Worm (Caenorhabditis elegans) whole organism, L4 larva: ENCODE measurements around the gene H18N23.2.

Source experiments
- F26F4.8 ChIP-seq: fragments of 200-800 bp; sonication (Bioruptor generic); conservative IDR thresholded peaks from 2 replicates; pipeline ENCODE4 v1.3.6; 2022; ENCODE audit warnings: missing genetic modification characterization, missing compliant biosample characterization
- R02D3.7 ChIP-seq: fragments of 150-350 bp; sonication (generic microtip); optimal IDR thresholded peaks from 3 replicates; lab custom pipeline; 2014; ENCODE audit warnings: missing biosample characterization, missing genetic modification characterization
- Y105C5A.15 ChIP-seq: fragments of 200-800 bp; sonication (Bioruptor generic); IDR thresholded peaks from 2 replicates; pipeline ENCODE4 v1.3.6; 2022; ENCODE audit warnings: missing genetic modification characterization, missing compliant biosample characterization
- aha-1 ChIP-seq: fragments of 150-350 bp; peaks from one replicate; lab custom pipeline; 2014; ENCODE audit warnings: missing biosample characterization, missing genetic modification characterization
- ceh-20 ChIP-seq: fragments of 200-800 bp; sonication (Bioruptor generic); IDR thresholded peaks from 2 replicates; pipeline ENCODE4 v1.3.6; 2022; ENCODE audit warnings: missing genetic modification reagents, missing genetic modification characterization, missing compliant biosample characterization
- ceh-28 ChIP-seq: fragments of 150-350 bp; optimal IDR thresholded peaks from 2 replicates; lab custom pipeline; 2014; ENCODE audit warnings: missing biosample characterization, missing genetic modification reagents, missing genetic modification characterization
- ces-1 ChIP-seq: fragments of 150-350 bp; sonication (generic microtip); optimal IDR thresholded peaks from 4 replicates; lab custom pipeline; 2014; ENCODE audit warnings: missing biosample characterization, missing genetic modification reagents, missing genetic modification characterization
- ctbp-1 ChIP-seq: fragments of 200-800 bp; sonication (Bioruptor generic); IDR thresholded peaks from 2 replicates; pipeline ENCODE4 v1.3.6; 2022; ENCODE audit warnings: missing genetic modification reagents, missing genetic modification characterization, missing compliant biosample characterization
- daf-12 ChIP-seq: fragments of 150-350 bp; optimal IDR thresholded peaks from 2 replicates; lab custom pipeline; 2014; ENCODE audit warnings: missing biosample characterization, missing genetic modification reagents, missing genetic modification characterization
- daf-16 ChIP-seq, 3 experiments: sonication (generic microtip); optimal IDR thresholded peaks; 2 replicates each; lab custom pipeline; 2016 to 2017; ENCODE audit warnings: missing genetic modification characterization in 3 of 3, missing genetic modification reagents in 3 of 3, mild to moderate bottlenecking in 2 of 3, missing compliant biosample characterization in 2 of 3, missing biosample characterization in 1 of 3, moderate library complexity in 1 of 3
- dmd-6 ChIP-seq: fragments of 200-800 bp; sonication (Bioruptor generic); IDR thresholded peaks from 2 replicates; pipeline ENCODE4 v1.3.6; 2022; ENCODE audit warnings: missing genetic modification reagents, missing genetic modification characterization, missing compliant biosample characterization
- dmd-8 ChIP-seq: fragments of 200-800 bp; sonication (Bioruptor generic); IDR thresholded peaks from 2 replicates; pipeline ENCODE4 v1.3.6; 2022; ENCODE audit warnings: missing genetic modification characterization, missing compliant biosample characterization
- dmd-9 ChIP-seq: fragments of 200-800 bp; sonication (Bioruptor generic); IDR thresholded peaks from 2 replicates; pipeline ENCODE4 v1.3.6; 2022; ENCODE audit warnings: missing genetic modification reagents, missing genetic modification characterization, missing compliant biosample characterization
- dpl-1 ChIP-seq: fragments of 150-350 bp; optimal IDR thresholded peaks from 2 replicates; lab custom pipeline; 2014; ENCODE audit warnings: missing biosample characterization, missing genetic modification reagents, missing genetic modification characterization
- dve-1 ChIP-seq: sonication (generic microtip); optimal IDR thresholded peaks from 2 replicates; lab custom pipeline; 2017; ENCODE audit warnings: antibody characterized with exemption, mild to moderate bottlenecking, missing genetic modification characterization, missing compliant biosample characterization; ENCODE audit not compliant: insufficient read depth
- egl-27 ChIP-seq: sonication (generic microtip); optimal IDR thresholded peaks from 3 replicates; lab custom pipeline; 2017; ENCODE audit warnings: missing biosample characterization, missing genetic modification reagents, missing genetic modification characterization
- egl-43 ChIP-seq: fragments of 200-800 bp; sonication (Bioruptor generic); IDR thresholded peaks from 2 replicates; pipeline ENCODE4 v1.3.6; 2022; ENCODE audit warnings: missing genetic modification reagents, missing genetic modification characterization, missing compliant biosample characterization
- fkh-10 ChIP-seq: fragments of 150-350 bp; optimal IDR thresholded peaks from 2 replicates; lab custom pipeline; 2014; ENCODE audit warnings: missing biosample characterization, missing genetic modification reagents, missing genetic modification characterization
- fos-1 ChIP-seq: fragments of 150-350 bp; optimal IDR thresholded peaks from 2 replicates; lab custom pipeline; 2014; ENCODE audit warnings: missing biosample characterization, missing genetic modification characterization
- gei-8 ChIP-seq: fragments of 200-800 bp; sonication (Bioruptor generic); optimal IDR thresholded peaks from 2 replicates; lab custom pipeline; 2018; ENCODE audit warnings: mild to moderate bottlenecking, missing genetic modification characterization, missing compliant biosample characterization
- hif-1 ChIP-seq, 2 experiments: sonication (generic microtip); optimal IDR thresholded peaks; 2 replicates each; lab custom pipeline; 2016 to 2017; ENCODE audit warnings: missing compliant biosample characterization in 2 of 2, missing genetic modification characterization in 2 of 2, missing genetic modification reagents in 2 of 2, missing genotype in 2 of 2, mild to moderate bottlenecking in 1 of 2
- hlh-11 ChIP-seq: fragments of 200-800 bp; sonication (Bioruptor generic); optimal IDR thresholded peaks from 2 replicates; lab custom pipeline; 2018; ENCODE audit warnings: mild to moderate bottlenecking, missing genetic modification characterization, missing compliant biosample characterization
- hmg-1.1 ChIP-seq: fragments of 200-800 bp; sonication (Bioruptor generic); IDR thresholded peaks from 2 replicates; pipeline ENCODE4 v1.3.6; 2022; ENCODE audit warnings: missing genetic modification reagents, missing genetic modification characterization, missing compliant biosample characterization
- lin-13 ChIP-seq: fragments of 150-350 bp; optimal IDR thresholded peaks from 2 replicates; lab custom pipeline; 2014; ENCODE audit warnings: missing biosample characterization, missing genetic modification reagents, missing genetic modification characterization
- lin-15B ChIP-seq: fragments of 150-350 bp; sonication (generic microtip); optimal IDR thresholded peaks from 3 replicates; lab custom pipeline; 2014; ENCODE audit warnings: missing biosample characterization, missing genetic modification characterization
- lsy-2 ChIP-seq, 2 experiments: fragments of 150-350 bp in 1 of 2; sonication (generic microtip) in 1 of 2; optimal IDR thresholded peaks; 2 replicates each; lab custom pipeline; 2014 to 2017; ENCODE audit warnings: missing biosample characterization in 2 of 2, missing genetic modification characterization in 2 of 2
- madf-5 ChIP-seq, 2 experiments: fragments of 200-800 bp; sonication (Bioruptor generic); IDR thresholded peaks; 2 replicates each; pipeline ENCODE4 v1.3.6; 2022; ENCODE audit warnings: missing compliant biosample characterization in 2 of 2, missing genetic modification characterization in 2 of 2
- mdl-1 ChIP-seq, 2 experiments: fragments of 150-350 bp in 1 of 2; sonication (generic microtip) in 1 of 2; optimal IDR thresholded peaks; 2 replicates each; lab custom pipeline; 2014 to 2017; ENCODE audit warnings: missing biosample characterization in 2 of 2, missing genetic modification characterization in 2 of 2
- mdt-29 ChIP-seq: fragments of 200-800 bp; sonication (Bioruptor generic); IDR thresholded peaks from 2 replicates; pipeline ENCODE4 v1.3.6; 2022; ENCODE audit warnings: missing genetic modification reagents, missing genetic modification characterization, missing compliant biosample characterization
- mep-1 ChIP-seq: fragments of 150-350 bp; sonication (generic microtip); optimal IDR thresholded peaks from 3 replicates; lab custom pipeline; 2014; ENCODE audit warnings: missing biosample characterization, missing genetic modification characterization
- mxl-2 ChIP-seq: fragments of 200-800 bp; sonication (Bioruptor generic); conservative IDR thresholded peaks from 2 replicates; pipeline ENCODE4 v1.3.6; 2022; ENCODE audit warnings: missing genetic modification reagents, missing genetic modification characterization, missing compliant biosample characterization
- nhr-11 ChIP-seq: fragments of 150-350 bp; optimal IDR thresholded peaks from 2 replicates; lab custom pipeline; 2014; ENCODE audit warnings: missing biosample characterization, missing genetic modification characterization
- nhr-237 ChIP-seq: sonication (generic microtip); optimal IDR thresholded peaks from 2 replicates; lab custom pipeline; 2017; ENCODE audit warnings: missing biosample characterization, missing genetic modification characterization
- nhr-25 ChIP-seq: sonication (generic microtip); optimal IDR thresholded peaks from 2 replicates; lab custom pipeline; 2017; ENCODE audit warnings: missing genetic modification characterization, mild to moderate bottlenecking, missing compliant biosample characterization, antibody characterized with exemption, moderate library complexity, borderline replicate concordance; ENCODE audit not compliant: insufficient read depth
- nhr-28 ChIP-seq: fragments of 150-350 bp; optimal IDR thresholded peaks from 2 replicates; lab custom pipeline; 2014; ENCODE audit warnings: missing biosample characterization, missing genetic modification characterization
- nhr-41 ChIP-seq: fragments of 200-800 bp; sonication (Bioruptor generic); IDR thresholded peaks from 2 replicates; pipeline ENCODE4 v1.3.6; 2022; ENCODE audit warnings: missing genetic modification reagents, missing genetic modification characterization, missing compliant biosample characterization
- nhr-6 ChIP-seq: fragments of 150-350 bp; optimal IDR thresholded peaks from 2 replicates; lab custom pipeline; 2014; ENCODE audit warnings: missing biosample characterization, missing genetic modification characterization
- nhr-77 ChIP-seq: fragments of 150-350 bp; optimal IDR thresholded peaks from 2 replicates; lab custom pipeline; 2014; ENCODE audit warnings: missing biosample characterization, missing genetic modification characterization
- rbr-2 ChIP-seq: sonication (generic microtip); optimal IDR thresholded peaks from 2 replicates; lab custom pipeline; 2016; ENCODE audit warnings: missing genotype, missing genetic modification characterization, missing compliant biosample characterization
- saeg-2 ChIP-seq: fragments of 200-800 bp; sonication (Bioruptor generic); IDR thresholded peaks from 2 replicates; pipeline ENCODE4 v1.3.6; 2022; ENCODE audit warnings: missing genetic modification reagents, missing genetic modification characterization, missing compliant biosample characterization
- set-16 ChIP-seq: fragments of 200-800 bp; sonication (Bioruptor generic); IDR thresholded peaks from 2 replicates; pipeline ENCODE4 v1.3.6; 2022; ENCODE audit warnings: missing genetic modification reagents, missing genetic modification characterization, missing compliant biosample characterization
- skn-1 ChIP-seq: fragments of 150-350 bp; optimal IDR thresholded peaks from 2 replicates; lab custom pipeline; 2014; ENCODE audit warnings: missing biosample characterization, missing genetic modification characterization
- spr-1 ChIP-seq: sonication (generic microtip); optimal IDR thresholded peaks from 2 replicates; lab custom pipeline; 2016; ENCODE audit warnings: mild to moderate bottlenecking, missing genetic modification characterization, missing compliant biosample characterization
- spr-3 ChIP-seq: fragments of 200-800 bp; sonication (Bioruptor generic); optimal IDR thresholded peaks from 2 replicates; lab custom pipeline; 2018; ENCODE audit warnings: mild to moderate bottlenecking, missing genetic modification characterization, missing compliant biosample characterization
- tra-1 ChIP-seq: fragments of 200-800 bp; sonication (Bioruptor generic); IDR thresholded peaks from 2 replicates; pipeline ENCODE4 v1.3.6; 2022; ENCODE audit warnings: missing genetic modification reagents, missing genetic modification characterization, missing compliant biosample characterization
- unc-62 ChIP-seq, 3 experiments: fragments of 150-350 bp in 1 of 3; sonication (generic microtip); optimal IDR thresholded peaks in 2 of 3; peaks in 1 of 3; 1 replicate in 1 of 3; 2 replicates in 2 of 3; lab custom pipeline; 2014 to 2017; ENCODE audit warnings: missing biosample characterization in 3 of 3, missing genetic modification characterization in 3 of 3, missing genetic modification reagents in 3 of 3, missing genotype in 1 of 3
- zfp-3 ChIP-seq: fragments of 200-800 bp; sonication (Bioruptor generic); conservative IDR thresholded peaks from 2 replicates; pipeline ENCODE4 v1.3.6; 2022; ENCODE audit warnings: missing genetic modification reagents, missing genetic modification characterization, missing compliant biosample characterization
- ztf-11 ChIP-seq: fragments of 150-350 bp; optimal IDR thresholded peaks from 2 replicates; lab custom pipeline; 2014; ENCODE audit warnings: missing biosample characterization, missing genetic modification characterization

Gene H18N23.2

DNA sequence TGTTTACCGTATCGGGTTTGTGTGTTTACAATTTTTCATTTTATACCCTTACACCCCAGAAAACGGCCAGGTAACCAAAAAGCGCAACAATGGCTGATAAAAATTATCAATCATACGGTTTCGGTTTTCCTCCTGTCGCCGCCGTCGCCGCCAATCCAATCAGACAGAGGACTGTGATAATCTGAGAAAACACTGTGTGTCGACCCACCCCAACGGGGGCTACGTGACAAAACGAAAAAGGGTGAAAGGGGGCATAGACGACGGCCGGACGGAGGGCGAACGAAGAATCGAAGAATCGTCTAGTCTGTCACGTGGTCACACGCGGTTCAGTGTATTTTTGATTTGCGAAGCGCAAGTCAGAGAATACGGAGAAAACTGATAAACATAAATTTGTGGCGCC, 9.8 kb downstream of the H18N23.2 start (continued):
- TF ChIP-seq ceh-28 (tag; lab: Kevin White, UChicago) (no peak), egl-43 (0 out of 2 replicates have a peak, but pooled peaks have one; percentile 64), R02D3.7 (no peak), hmg-1.1 (GFP tag; lab: Robert Waterston, UW) (peak; percentile 42; the same call in 1 of the 2 replicates), aha-1 (tag; lab: Kevin White, UChicago) (peak; percentile 100), ceh-20 (GFP tag; lab: Robert Waterston, UW) (peak; percentile 51; the same call in 1 of the 2 replicates), ztf-11 (no peak), dve-1 (tag; lab: Kevin White, UChicago) (peak; percentile 89), set-16 (GFP tag; lab: Robert Waterston, UW) (peak; percentile 37; the same call in 1 of the 2 replicates), mdl-1 (tag; optimal IDR thresholded peaks at IDR 0.05; lab: Kevin White, UChicago) (peak in 1 of 2 experiments; percentile 87), daf-12 (tag; lab: Kevin White, UChicago) (no peak), dmd-8 (GFP tag; lab: Robert Waterston, UW) (no peak), nhr-28 (tag; lab: Kevin White, UChicago) (peak; percentile 71), egl-27 (tag; lab: Kevin White, UChicago) (no peak), mep-1 (tag; lab: Kevin White, UChicago) (peak; percentile 73), tra-1 (GFP tag; lab: Robert Waterston, UW) (peak; percentile 80), fos-1 (no peak), hif-1 (tag; optimal IDR thresholded peaks at IDR 0.05; lab: Kevin White, UChicago) (peak; percentile 96 to 100), dmd-9 (GFP tag; lab: Robert Waterston, UW) (0 out of 2 replicates have a peak, but pooled peaks have one; percentile 10), lin-13 (peak; percentile 64), nhr-6 (no peak), saeg-2 (GFP tag; lab: Robert Waterston, UW) (0 out of 2 replicates have a peak, but pooled peaks have one; percentile 47), ctbp-1 (GFP tag; lab: Robert Waterston, UW) (peak; percentile 53; the same call in 1 of the 2 replicates), dpl-1 (peak; percentile 0), Y105C5A.15 (0 out of 2 replicates have a peak, but pooled peaks have one; percentile 31), ces-1 (GFP tag; lab: Kevin White, UChicago) (no peak), spr-1 (tag; lab: Kevin White, UChicago) (peak; percentile 19), madf-5 (GFP tag; IDR thresholded peaks at IDR 0.05; lab: Robert Waterston, UW) (0 out of 4 replicates have a peak, but pooled peaks of 1 of the 2 experiments have one; percentile 24), zfp-3 (GFP tag; lab: Robert Waterston, UW) (peak; percentile 81; the same call in 1 of the 2 replicates), spr-3 (no peak), mxl-2 (GFP tag; lab: Robert Waterston, UW) (peak; percentile 72), gei-8 (GFP tag; lab: Kevin White, UChicago) (peak; percentile 50), mdt-29 (peak; percentile 57), unc-62 (GFP tag; optimal IDR thresholded peaks at IDR 0.05 in 1 of 2; lab: Kevin White, UChicago) (peak in 1 of 2 experiments; percentile 39), unc-62 (tag; optimal IDR thresholded peaks at IDR 0.05; lab: Kevin White, UChicago) (no peak)
- TF ChIP-seq, all 104 proteins: peak for 41

DNA sequence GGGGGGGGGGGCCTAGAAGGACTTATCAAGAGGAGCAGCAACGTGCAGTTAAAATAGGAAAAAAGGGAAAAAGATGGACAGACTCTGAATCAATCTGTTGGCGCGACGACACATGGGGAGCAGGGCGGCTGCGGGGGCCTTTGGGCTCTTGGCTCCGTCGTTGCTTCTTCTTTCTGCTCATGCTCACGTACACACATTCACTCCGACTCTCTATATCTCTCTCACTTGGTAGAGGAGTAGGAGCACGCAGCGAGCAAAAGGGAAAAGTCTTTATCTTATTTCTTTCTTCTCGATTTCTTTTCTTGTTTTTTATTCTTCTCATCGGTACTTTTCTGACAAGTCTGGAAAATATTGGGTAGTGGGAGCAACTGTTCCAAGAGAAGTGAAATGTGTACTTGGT, 12.3 kb downstream of the H18N23.2 start:
- TF ChIP-seq aha-1 (tag; lab: Kevin White, UChicago) (peak; percentile 100), lin-15B (tag; lab: Kevin White, UChicago) (no peak), hmg-1.1 (GFP tag; lab: Robert Waterston, UW) (peak; percentile 72), ctbp-1 (GFP tag; lab: Robert Waterston, UW) (peak; percentile 66), hlh-11 (tag; lab: Kevin White, UChicago) (peak; percentile 18), lsy-2 (tag; optimal IDR thresholded peaks at IDR 0.05; lab: Kevin White, UChicago) (peak in 1 of 2 experiments; percentile 56), rbr-2 (tag; lab: Kevin White, UChicago) (peak; percentile 25), nhr-41 (GFP tag; lab: Robert Waterston, UW) (no peak), daf-16 (GFP tag; optimal IDR thresholded peaks at IDR 0.05; lab: Kevin White, UChicago) (peak in 1 of 2 experiments; percentile 39), daf-16 (tag; optimal IDR thresholded peaks at IDR 0.05; lab: Kevin White, UChicago) (no peak), ces-1 (GFP tag; lab: Kevin White, UChicago) (peak; percentile 3), nhr-25 (tag; lab: Kevin White, UChicago) (no peak), dmd-6 (GFP tag; lab: Robert Waterston, UW) (peak; percentile 17; the same call in 1 of the 2 replicates), set-16 (GFP tag; lab: Robert Waterston, UW) (peak; percentile 63; the same call in 1 of the 2 replicates), fkh-10 (peak; percentile 8), F26F4.8 (GFP tag; lab: Robert Waterston, UW) (no peak), hif-1 (tag; optimal IDR thresholded peaks at IDR 0.05; lab: Kevin White, UChicago) (peak; percentile 26 to 98), nhr-77 (tag; lab: Kevin White, UChicago) (no peak), nhr-237 (tag; lab: Kevin White, UChicago) (no peak), fos-1 (no peak), mep-1 (tag; lab: Kevin White, UChicago) (peak; percentile 34), skn-1 (tag; lab: Kevin White, UChicago) (no peak), nhr-11 (peak; percentile 13), ceh-20 (GFP tag; lab: Robert Waterston, UW) (0 out of 2 replicates have a peak, but pooled peaks have one; percentile 51)
